Fruit fly (Drosophila melanogaster) whole organism, embryonic: ENCODE data around the gene Slob.

ENCODE experiments used
- Ada2b ChIP-seq: fragments of 200-800 bp; sonication (Bioruptor generic); IDR thresholded peaks from 2 replicates; pipeline ENCODE4 v1.3.6; 2022; ENCODE audit warnings: missing biosample characterization, missing genetic modification characterization
- CG10147 ChIP-seq: fragments of 200-800 bp; sonication (Bioruptor generic); optimal IDR thresholded peaks from 2 replicates; lab custom pipeline; 2019; ENCODE audit warnings: missing biosample characterization, mild to moderate bottlenecking, missing genetic modification characterization, moderate library complexity
- CG11723 ChIP-seq: fragments of 200-800 bp; sonication (Bioruptor generic); optimal IDR thresholded peaks from 2 replicates; lab custom pipeline; 2017; ENCODE audit warnings: missing biosample characterization, mild to moderate bottlenecking, missing genetic modification characterization
- CG16863 ChIP-seq: fragments of 200-800 bp; sonication (Bioruptor generic); optimal IDR thresholded peaks from 3 replicates; lab custom pipeline; 2016; ENCODE audit warnings: missing biosample characterization, missing genetic modification characterization
- CG17328 ChIP-seq: fragments of 200-800 bp; sonication (Bioruptor generic); IDR thresholded peaks from 2 replicates; pipeline ENCODE4 v1.3.6; 2022; ENCODE audit warnings: missing biosample characterization, missing genetic modification characterization
- CG17385 ChIP-seq: fragments of 200-800 bp; sonication (Bioruptor generic); optimal IDR thresholded peaks from 3 replicates; lab custom pipeline; 2018; ENCODE audit warnings: missing biosample characterization, mild to moderate bottlenecking, missing genetic modification characterization
- CG18476 ChIP-seq: fragments of 200-800 bp; sonication (Bioruptor generic); optimal IDR thresholded peaks from 2 replicates; lab custom pipeline; 2016; ENCODE audit warnings: missing biosample characterization, mild to moderate bottlenecking, missing genetic modification characterization
- CG2116 ChIP-seq: fragments of 200-800 bp; sonication (Bioruptor generic); optimal IDR thresholded peaks from 3 replicates; lab custom pipeline; 2018; ENCODE audit warnings: missing biosample characterization, mild to moderate bottlenecking, missing genetic modification characterization
- CG30403 ChIP-seq: fragments of 200-800 bp; sonication (Bioruptor generic); optimal IDR thresholded peaks from 3 replicates; lab custom pipeline; 2016; ENCODE audit warnings: missing biosample characterization, missing genetic modification characterization
- CG3847 ChIP-seq: fragments of 200-800 bp; sonication (Bioruptor generic); IDR thresholded peaks from 2 replicates; pipeline ENCODE4 v1.3.6; 2022; ENCODE audit warnings: missing biosample characterization, missing genetic modification characterization
- CG6175 ChIP-seq: fragments of 200-800 bp; sonication (Bioruptor generic); IDR thresholded peaks from 3 replicates; pipeline ENCODE4 v1.3.6; 2022; ENCODE audit warnings: missing biosample characterization, missing genetic modification characterization
- CG9727 ChIP-seq: fragments of 200-800 bp; sonication (Bioruptor generic); optimal IDR thresholded peaks from 3 replicates; lab custom pipeline; 2017; ENCODE audit warnings: missing biosample characterization, mild to moderate bottlenecking, missing genetic modification characterization
- D19B ChIP-seq: fragments of 200-800 bp; sonication (Bioruptor generic); optimal IDR thresholded peaks from 2 replicates; lab custom pipeline; 2017; ENCODE audit warnings: missing biosample characterization, mild to moderate bottlenecking, missing genetic modification characterization
- Dbx ChIP-seq: fragments of 200-800 bp; sonication (Bioruptor generic); IDR thresholded peaks from 3 replicates; pipeline ENCODE4 v1.3.6; 2022; ENCODE audit warnings: missing biosample characterization, missing genetic modification characterization
- Drgx ChIP-seq: fragments of 200-800 bp; sonication (Bioruptor generic); IDR thresholded peaks from 2 replicates; pipeline ENCODE4 v1.3.6; 2022; ENCODE audit warnings: missing biosample characterization, missing genetic modification characterization
- H15 ChIP-seq: fragments of 200-800 bp; sonication (Bioruptor generic); IDR thresholded peaks from 3 replicates; pipeline ENCODE4 v1.3.6; 2022; ENCODE audit warnings: missing biosample characterization, missing genetic modification characterization
- HLH54F ChIP-seq: fragments of 200-800 bp; sonication (Bioruptor generic); optimal IDR thresholded peaks from 3 replicates; lab custom pipeline; 2016; ENCODE audit warnings: missing biosample characterization, missing genetic modification characterization
- HLHmδ ChIP-seq: fragments of 200-800 bp; sonication (Bioruptor generic); optimal IDR thresholded peaks from 2 replicates; lab custom pipeline; 2018; ENCODE audit warnings: missing biosample characterization, mild to moderate bottlenecking, missing genetic modification characterization, moderate library complexity
- Hey ChIP-seq: fragments of 200-800 bp; sonication (Bioruptor generic); optimal IDR thresholded peaks from 3 replicates; lab custom pipeline; 2018; ENCODE audit warnings: missing biosample characterization, mild to moderate bottlenecking, missing genetic modification characterization
- Hmr ChIP-seq: fragments of 200-800 bp; sonication (Bioruptor generic); optimal IDR thresholded peaks from 3 replicates; lab custom pipeline; 2017; ENCODE audit warnings: mild to moderate bottlenecking, missing biosample characterization, missing genetic modification reagents, missing genetic modification characterization
- Hr51 ChIP-seq, 2 experiments: fragments of 200-800 bp; sonication (Bioruptor generic); optimal IDR thresholded peaks; 2 replicates in 1 of 2; 3 replicates in 1 of 2; lab custom pipeline; 2016 to 2018; ENCODE audit warnings: missing biosample characterization in 2 of 2, missing genetic modification characterization in 2 of 2, mild to moderate bottlenecking in 1 of 2, moderate library complexity in 1 of 2
- Jarid2 ChIP-seq: fragments of 200-800 bp; sonication (Bioruptor generic); optimal IDR thresholded peaks from 3 replicates; lab custom pipeline; 2017; ENCODE audit warnings: mild to moderate bottlenecking, missing biosample characterization, missing genetic modification reagents, missing genetic modification characterization
- Lhr ChIP-seq: fragments of 200-800 bp; sonication (Bioruptor generic); optimal IDR thresholded peaks from 3 replicates; lab custom pipeline; 2017; ENCODE audit warnings: mild to moderate bottlenecking, missing biosample characterization, missing genetic modification reagents, missing genetic modification characterization
- Neu2 ChIP-seq: fragments of 200-800 bp; sonication (Bioruptor generic); optimal IDR thresholded peaks from 3 replicates; lab custom pipeline; 2016; ENCODE audit warnings: missing biosample characterization, missing genetic modification characterization, borderline replicate concordance
- Oli ChIP-seq: fragments of 200-800 bp; sonication (Bioruptor generic); optimal IDR thresholded peaks from 2 replicates; lab custom pipeline; 2018; ENCODE audit warnings: missing biosample characterization, mild to moderate bottlenecking, missing genetic modification characterization, moderate library complexity
- Ptx1 ChIP-seq: fragments of 200-800 bp; sonication (Bioruptor generic); IDR thresholded peaks from 2 replicates; pipeline ENCODE4 v1.3.6; 2022; ENCODE audit warnings: missing biosample characterization, missing genetic modification characterization
- Side ChIP-seq: fragments of 200-800 bp; sonication (Bioruptor generic); optimal IDR thresholded peaks from 2 replicates; lab custom pipeline; 2016; ENCODE audit warnings: missing biosample characterization, missing genetic modification characterization
- Sox102F ChIP-seq: fragments of 200-800 bp; sonication (Bioruptor generic); optimal IDR thresholded peaks from 2 replicates; lab custom pipeline; 2018; ENCODE audit warnings: missing biosample characterization, mild to moderate bottlenecking, missing genetic modification characterization, moderate library complexity
- chif ChIP-seq, 2 experiments: fragments of 200-800 bp; sonication (Bioruptor generic); optimal IDR thresholded peaks; 3 replicates each; lab custom pipeline; 2016; ENCODE audit warnings: missing biosample characterization in 2 of 2, missing genetic modification characterization in 2 of 2
- chinmo ChIP-seq: fragments of 200-800 bp; sonication (Bioruptor generic); IDR thresholded peaks from 4 replicates; pipeline ENCODE4 v1.3.6; 2022; ENCODE audit warnings: missing biosample characterization, missing genetic modification characterization; ENCODE audit not compliant: partially characterized antibody
- dan ChIP-seq: fragments of 200-800 bp; sonication (Bioruptor generic); IDR thresholded peaks from 2 replicates; pipeline ENCODE4 v1.3.6; 2022; ENCODE audit warnings: missing biosample characterization, missing genetic modification characterization
- dati ChIP-seq: fragments of 200-800 bp; sonication (Bioruptor generic); IDR thresholded peaks from 2 replicates; pipeline ENCODE4 v1.3.6; 2022; ENCODE audit warnings: missing biosample characterization, missing genetic modification characterization
- fu2 ChIP-seq: fragments of 200-800 bp; sonication (Bioruptor generic); optimal IDR thresholded peaks from 2 replicates; lab custom pipeline; 2016; ENCODE audit warnings: missing biosample characterization, missing genetic modification characterization
- gro ChIP-seq: fragments of 200-800 bp; sonication (Bioruptor generic); optimal IDR thresholded peaks from 2 replicates; lab custom pipeline; 2016; ENCODE audit warnings: missing biosample characterization, missing genetic modification characterization
- luna ChIP-seq: fragments of 200-800 bp; sonication (Bioruptor generic); optimal IDR thresholded peaks from 2 replicates; lab custom pipeline; 2016; ENCODE audit warnings: missing biosample characterization, missing genetic modification characterization
- maf-S ChIP-seq: fragments of 200-800 bp; sonication (Bioruptor generic); optimal IDR thresholded peaks from 2 replicates; lab custom pipeline; 2016; ENCODE audit warnings: missing biosample characterization, missing genetic modification characterization
- nmo ChIP-seq: fragments of 200-800 bp; sonication (Bioruptor generic); optimal IDR thresholded peaks from 2 replicates; lab custom pipeline; 2018; ENCODE audit warnings: missing biosample characterization, mild to moderate bottlenecking, missing genetic modification characterization, moderate library complexity
- prd ChIP-seq, 3 experiments: fragments of >200 bp in 2 of 3; fragments of 200-800 bp in 1 of 3; sonication (Bioruptor generic) in 1 of 3; optimal IDR thresholded peaks in 2 of 3; IDR thresholded peaks in 1 of 3; 2 replicates in 2 of 3; 3 replicates in 1 of 3; pipeline versions ENCODE4 v1.3.6 to Lab custom; 2017 to 2022; ENCODE audit warnings: missing biosample characterization in 1 of 3, missing genetic modification characterization in 1 of 3
- rib ChIP-seq: fragments of 200-800 bp; sonication (Bioruptor generic); IDR thresholded peaks from 2 replicates; pipeline ENCODE4 v1.3.6; 2022; ENCODE audit warnings: missing biosample characterization, missing genetic modification characterization
- run ChIP-seq: fragments of 200-800 bp; sonication (Bioruptor generic); optimal IDR thresholded peaks from 3 replicates; lab custom pipeline; 2018; ENCODE audit warnings: missing biosample characterization, mild to moderate bottlenecking, missing genetic modification characterization
- sens ChIP-seq: fragments of 200-800 bp; sonication (Bioruptor generic); peaks from one replicate; lab custom pipeline; 2016; ENCODE audit warnings: missing biosample characterization, missing genetic modification characterization
- sim ChIP-seq: fragments of 200-800 bp; sonication (Bioruptor generic); IDR thresholded peaks from 2 replicates; pipeline ENCODE4 v1.3.6; 2022; ENCODE audit warnings: missing biosample characterization, missing genetic modification characterization
- slou ChIP-seq: fragments of 200-800 bp; sonication (Bioruptor generic); optimal IDR thresholded peaks from 3 replicates; lab custom pipeline; 2016; ENCODE audit warnings: missing biosample characterization, missing genetic modification characterization
- sug ChIP-seq: fragments of 200-800 bp; optimal IDR thresholded peaks from 2 replicates; lab custom pipeline; 2019; ENCODE audit warnings: missing biosample characterization, mild to moderate bottlenecking, missing genetic modification characterization, moderate library complexity
- tgo ChIP-seq: fragments of 200-800 bp; sonication (Bioruptor generic); IDR thresholded peaks from 3 replicates; pipeline ENCODE4 v1.3.6; 2022; ENCODE audit warnings: missing biosample characterization, missing genetic modification characterization
- unc-4 ChIP-seq: fragments of 200-800 bp; sonication (Bioruptor generic); IDR thresholded peaks from 2 replicates; pipeline ENCODE4 v1.3.6; 2022; ENCODE audit warnings: missing biosample characterization, missing genetic modification characterization; ENCODE audit not compliant: partially characterized antibody
- unpg ChIP-seq: fragments of 200-800 bp; sonication (Bioruptor generic); optimal IDR thresholded peaks from 3 replicates; lab custom pipeline; 2018; ENCODE audit warnings: missing biosample characterization, mild to moderate bottlenecking, missing genetic modification characterization, moderate library complexity
- vvl ChIP-seq: fragments of 200-800 bp; sonication (Bioruptor generic); IDR thresholded peaks from 2 replicates; pipeline ENCODE4 v1.3.6; 2022; ENCODE audit warnings: missing biosample characterization, missing genetic modification characterization
- zf30C ChIP-seq: fragments of 200-800 bp; sonication (Bioruptor generic); optimal IDR thresholded peaks from 3 replicates; lab custom pipeline; 2018; ENCODE audit warnings: missing biosample characterization, mild to moderate bottlenecking, missing genetic modification characterization
- zfh1 ChIP-seq: fragments of 200-800 bp; sonication (Bioruptor generic); IDR thresholded peaks from 3 replicates; pipeline ENCODE4 v1.3.6; 2022; ENCODE audit warnings: missing biosample characterization, missing genetic modification characterization

The Slob gene

DNA sequence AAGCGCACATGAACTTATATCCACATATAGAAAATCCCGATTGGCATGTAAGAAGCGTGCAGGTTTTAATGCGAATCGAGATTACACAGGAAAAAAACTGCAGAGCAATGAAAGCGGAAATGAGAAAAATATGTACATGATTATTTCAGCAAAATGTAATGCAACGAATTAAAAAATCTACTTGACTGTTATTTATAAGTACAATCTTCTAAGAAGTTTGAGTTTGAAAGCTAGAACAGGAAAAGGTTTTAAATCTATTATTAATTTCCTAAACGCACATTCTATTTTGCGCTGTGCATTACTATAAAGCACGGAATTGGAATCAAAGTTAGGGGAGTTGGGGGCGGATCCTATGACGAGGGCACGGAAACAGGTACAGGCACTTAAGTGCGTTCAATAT, 73.0 kb downstream of the Slob start (continued):
- TF ChIP-seq Jarid2 (no peak), H15 (GFP tag; lab: Robert Waterston, UW) (no peak), Hey (tag; lab: Kevin White, UChicago) (no peak), fu2 (GFP tag; lab: Kevin White, UChicago) (peak; percentile 13), sens (GFP tag; lab: Kevin White, UChicago) (peak; percentile 66), CG17328 (GFP tag; lab: Robert Waterston, UW) (no peak), Neu2 (no peak), CG10147 (peak; percentile 46), CG3847 (peak; percentile 38; the same call in 1 of the 2 replicates), sim (GFP tag; lab: Robert Waterston, UW) (no peak), D19B (GFP tag; lab: Kevin White, UChicago) (no peak), Ada2b (GFP tag; lab: Robert Waterston, UW) (0 out of 2 replicates have a peak, but pooled peaks have one; percentile 12), tgo (GFP tag; lab: Robert Waterston, UW) (peak; percentile 42; the same call in 1 of the 3 replicates), luna (no peak), gro (GFP tag; lab: Kevin White, UChicago) (peak; percentile 65), zf30C (peak; percentile 13), HLH54F (GFP tag; lab: Kevin White, UChicago) (peak; percentile 18), CG17385 (GFP tag; lab: Kevin White, UChicago) (peak; percentile 21), rib (GFP tag; lab: Robert Waterston, UW) (0 out of 2 replicates have a peak, but pooled peaks have one; percentile 25), dati (GFP tag; lab: Robert Waterston, UW) (no peak), prd (optimal IDR thresholded peaks at IDR 0.05; lab: Kevin White, UChicago) (no peak), prd (GFP tag; IDR thresholded peaks at IDR 0.05; lab: Robert Waterston, UW) (peak; percentile 62), Dbx (GFP tag; lab: Robert Waterston, UW) (peak; percentile 60; the same call in 1 of the 3 replicates), CG11723 (no peak), CG9727 (GFP tag; lab: Kevin White, UChicago) (peak; percentile 22), unc-4 (no peak), dan (GFP tag; lab: Robert Waterston, UW) (no peak), nmo (GFP tag; lab: Kevin White, UChicago) (peak; percentile 8), slou (no peak), CG18476 (GFP tag; lab: Kevin White, UChicago) (peak; percentile 4), unpg (GFP tag; lab: Kevin White, UChicago) (peak; percentile 43), Hmr (GFP tag; lab: Kevin White, UChicago) (peak; percentile 33), Drgx (peak; percentile 80), Hr51 (GFP tag; optimal IDR thresholded peaks at IDR 0.05; lab: Kevin White, UChicago) (peak in 1 of 2 experiments; percentile 20), vvl (GFP tag; lab: Robert Waterston, UW) (0 out of 2 replicates have a peak, but pooled peaks have one; percentile 30), CG16863 (GFP tag; lab: Kevin White, UChicago) (no peak), maf-S (GFP tag; lab: Kevin White, UChicago) (peak; percentile 34), Ptx1 (0 out of 2 replicates have a peak, but pooled peaks have one; percentile 7), Oli (tag; lab: Kevin White, UChicago) (peak; percentile 31), Lhr (GFP tag; lab: Kevin White, UChicago) (no peak), CG30403 (GFP tag; lab: Kevin White, UChicago) (peak; percentile 22), Side (GFP tag; lab: Kevin White, UChicago) (no peak), Sox102F (GFP tag; lab: Kevin White, UChicago) (peak; percentile 10), CG6175 (GFP tag; lab: Robert Waterston, UW) (no peak), CG2116 (GFP tag; lab: Kevin White, UChicago) (no peak), chinmo (GFP tag; lab: Robert Waterston, UW) (0 out of 4 replicates have a peak, but pooled peaks have one; percentile 6), chif (GFP tag; optimal IDR thresholded peaks at IDR 0.05; lab: Kevin White, UChicago) (peak; percentile 4 to 20), HLHmδ (GFP tag; lab: Kevin White, UChicago) (no peak), sug (tag; lab: Kevin White, UChicago) (no peak), run (tag; lab: Kevin White, UChicago) (no peak), zfh1 (GFP tag; lab: Robert Waterston, UW) (peak; percentile 19; the same call in 1 of the 3 replicates)
